Fruit fly (Drosophila melanogaster) Kc167 (cell line): Measurements from ENCODE around the gene CG14567.

Experiments used
- Myc ChIP-seq: fragments of >200 bp; optimal IDR thresholded peaks from 2 replicates; lab custom pipeline; 2017; ENCODE audit warnings: missing external identifiers
- Sin3A ChIP-seq: fragments of >200 bp; optimal IDR thresholded peaks from 2 replicates; lab custom pipeline; 2018; ENCODE audit warnings: missing external identifiers
- h ChIP-seq: fragments of >200 bp; optimal IDR thresholded peaks from 3 replicates; lab custom pipeline; 2018; ENCODE audit warnings: missing external identifiers
- insv ChIP-seq: fragments of >200 bp; optimal IDR thresholded peaks from 3 replicates; lab custom pipeline; 2018; ENCODE audit warnings: missing external identifiers
- psq ChIP-seq: fragments of >200 bp; optimal IDR thresholded peaks from 2 replicates; lab custom pipeline; 2017; ENCODE audit warnings: missing external identifiers
- ttk ChIP-seq: sonication (Bioruptor generic); optimal IDR thresholded peaks from 2 replicates; lab custom pipeline; 2017; ENCODE audit warnings: missing external identifiers

The CG14567 gene

dm6 chr3L:21733387-21733786 lies 4.8 kb downstream of the CG14567 start, which contains the start of gene CG14568:
TSS of gene CG14568 (minus strand) at chr3L:21733487.
- TF ChIP-seq Myc (lab: Kevin White, UChicago) (no peak), psq (lab: Kevin White, UChicago) (no peak), h (lab: Kevin White, UChicago) (no peak), ttk (lab: Kevin White, UChicago) (no peak), insv (lab: Kevin White, UChicago) (no peak), Sin3A (no peak)

dm6 chr3L:21731104-21731600 lies 7.1 kb downstream of the CG14567 start, which contains the start of gene CG14569:
TSS of gene CG14569 (minus strand) at chr3L:21731550.
- TF ChIP-seq Sin3A (no peak), insv (lab: Kevin White, UChicago) (no peak), h (lab: Kevin White, UChicago) (no peak), psq (lab: Kevin White, UChicago) (no peak), ttk (lab: Kevin White, UChicago) (no peak), Myc (lab: Kevin White, UChicago) (no peak)

- no peak for TF ChIP-seq h (lab: Kevin White, UChicago)
Observed at dm6 chr3L:21730354-21730753, 7.9 kb downstream of the CG14567 start, which contains the start of gene CG14570. TSS of gene CG14570 (minus strand) at chr3L:21730454.

- TF ChIP-seq insv (lab: Kevin White, UChicago) = no peak
- TF ChIP-seq h (lab: Kevin White, UChicago) = no peak
- no peak for TF ChIP-seq Sin3A
- TF ChIP-seq Myc (lab: Kevin White, UChicago) = no peak
- no peak for TF ChIP-seq ttk (lab: Kevin White, UChicago)
- TF ChIP-seq psq (lab: Kevin White, UChicago) = no peak
Observed at dm6 chr3L:21728616-21729047, 9.6 kb downstream of the CG14567 start, which contains the start of the genes CG11247 and Polr2H. TSS of gene CG11247 (minus strand) at chr3L:21728806. TSS of gene Polr2H (plus strand) at chr3L:21728932.

- TF ChIP-seq Myc (lab: Kevin White, UChicago) (no peak), psq (lab: Kevin White, UChicago) (no peak), h (lab: Kevin White, UChicago) (no peak), insv (lab: Kevin White, UChicago) (no peak), ttk (lab: Kevin White, UChicago) (no peak), Sin3A (no peak)
Observed at dm6 chr3L:21727728-21728124, 10.5 kb downstream of the CG14567 start.

- TF ChIP-seq Myc (lab: Kevin White, UChicago) (no peak), psq (lab: Kevin White, UChicago) (no peak), insv (lab: Kevin White, UChicago) (no peak), ttk (lab: Kevin White, UChicago) (no peak), Sin3A (no peak), h (lab: Kevin White, UChicago) (no peak)
Observed at dm6 chr3L:21727013-21727727, 11.1 kb downstream of the CG14567 start.

dm6 chr3L:21720869-21721268 lies 17.4 kb downstream of the CG14567 start:
- TF ChIP-seq insv (lab: Kevin White, UChicago) = no peak
- TF ChIP-seq Myc (lab: Kevin White, UChicago) = no peak
- TF ChIP-seq psq (lab: Kevin White, UChicago) = no peak
- no peak for TF ChIP-seq ttk (lab: Kevin White, UChicago)
- TF ChIP-seq h (lab: Kevin White, UChicago) = no peak
- no peak for TF ChIP-seq Sin3A

dm6 chr3L:21718233-21718632 lies 20.0 kb downstream of the CG14567 start:
- TF ChIP-seq Myc (lab: Kevin White, UChicago) (no peak), psq (lab: Kevin White, UChicago) (no peak), insv (lab: Kevin White, UChicago) (no peak), Sin3A (no peak)

dm6 chr3L:21715974-21716373 lies 22.3 kb downstream of the CG14567 start:
- TF ChIP-seq Sin3A (no peak), h (lab: Kevin White, UChicago) (no peak), psq (lab: Kevin White, UChicago) (no peak), ttk (lab: Kevin White, UChicago) (no peak), insv (lab: Kevin White, UChicago) (no peak), Myc (lab: Kevin White, UChicago) (no peak)

dm6 chr3L:21709785-21710591 lies 28.2 kb downstream of the CG14567 start:
- no peak for TF ChIP-seq psq (lab: Kevin White, UChicago)
- no peak for TF ChIP-seq ttk (lab: Kevin White, UChicago)
- no peak for TF ChIP-seq h (lab: Kevin White, UChicago)
- no peak for TF ChIP-seq Myc (lab: Kevin White, UChicago)
- TF ChIP-seq Sin3A = no peak
- TF ChIP-seq insv (lab: Kevin White, UChicago) = no peak

dm6 chr3L:21706144-21706926 lies 31.9 kb downstream of the CG14567 start, which contains the start of gene CG32447:
TSS of gene CG32447 (minus strand) at chr3L:21706365.
- TF ChIP-seq ttk (lab: Kevin White, UChicago) (no peak), Sin3A (no peak), Myc (lab: Kevin White, UChicago) (no peak), h (lab: Kevin White, UChicago) (no peak), psq (lab: Kevin White, UChicago) (no peak), insv (lab: Kevin White, UChicago) (no peak)
